Worm (Caenorhabditis elegans): ENCODE measurements around the gene clec-245.

ce11 chrV:18164758-18165157 is 23.5 kb downstream of the clec-245 start, which contains the start of gene C14A6.5:
- TF ChIP-seq ama-1 (optimal IDR thresholded peaks at IDR 0.05) (no peak), ets-7 (tag; optimal IDR thresholded peaks at IDR 0.05) (no peak), ceh-36 (tag; optimal IDR thresholded peaks at IDR 0.05) (no peak), tbx-11 (GFP tag; IDR thresholded peaks at IDR 0.05) (no peak), flt-1 (GFP tag; IDR thresholded peaks at IDR 0.05) (no peak), F13C5.2 (tag; optimal IDR thresholded peaks at IDR 0.05) (no peak), tbx-37 (GFP tag; conservative IDR thresholded peaks at IDR 0.05) (no peak), sea-1 (GFP tag; conservative IDR thresholded peaks at IDR 0.05) (no peak), hmg-4 (GFP tag; optimal IDR thresholded peaks at IDR 0.05) (no peak), pes-1 (GFP tag; IDR thresholded peaks at IDR 0.05) (no peak), scrt-1 (GFP tag; IDR thresholded peaks at IDR 0.05) (no peak), hnd-1 (tag; optimal IDR thresholded peaks at IDR 0.05) (no peak)

Data from whole organism, early embryonic.